Fruit fly (Drosophila melanogaster): Measurements from ENCODE around the gene CG1695.

CG1695 gene

dm6 chrX:20433345-20434332 lies at the start of gene CG1695 (continued):
- TF ChIP-seq Hr38 (GFP tag; optimal IDR thresholded peaks at IDR 0.05) (no peak), CG6163 (GFP tag; IDR thresholded peaks at IDR 0.05) (no peak), Ets96B (tag; optimal IDR thresholded peaks at IDR 0.05) (no peak), Ets21C (GFP tag; optimal IDR thresholded peaks at IDR 0.05) (no peak), pdm3 (GFP tag; optimal IDR thresholded peaks at IDR 0.05) (peak; percentile 21), esn (GFP tag; optimal IDR thresholded peaks at IDR 0.05) (peak; percentile 18), spab (GFP tag; optimal IDR thresholded peaks at IDR 0.05) (no peak), Lpt (GFP tag; optimal IDR thresholded peaks at IDR 0.05) (no peak), CG4318 (GFP tag; optimal IDR thresholded peaks at IDR 0.05) (no peak), eg (GFP tag; IDR thresholded peaks at IDR 0.05) (no peak; the same call in 2 of the 3 replicates)

- TF ChIP-seq Lpt (GFP tag; optimal IDR thresholded peaks at IDR 0.05), result no peak
- no peak for TF ChIP-seq CG4318 (GFP tag; optimal IDR thresholded peaks at IDR 0.05)
- TF ChIP-seq Blimp-1 (GFP tag; optimal IDR thresholded peaks at IDR 0.05), result no peak
- TF ChIP-seq fkh (GFP tag; optimal IDR thresholded peaks at IDR 0.05), result no peak
- TF ChIP-seq salr (GFP tag; optimal IDR thresholded peaks at IDR 0.05), result no peak
- no peak for TF ChIP-seq eg (GFP tag; IDR thresholded peaks at IDR 0.05)
- TF ChIP-seq CG15336 (GFP tag; IDR thresholded peaks at IDR 0.05), result no peak
- TF ChIP-seq dsx (GFP tag; optimal IDR thresholded peaks at IDR 0.05; ENCODE audit: poor library complexity, severe bottlenecking), result no peak
- TF ChIP-seq fd85E (GFP tag; optimal IDR thresholded peaks at IDR 0.05), result no peak
- TF ChIP-seq CG6163 (GFP tag; IDR thresholded peaks at IDR 0.05), result no peak
- TF ChIP-seq CG16779 (tag; optimal IDR thresholded peaks at IDR 0.05), result no peak
- no peak for TF ChIP-seq Smox (GFP tag; optimal IDR thresholded peaks at IDR 0.05)
- TF ChIP-seq CG8319 (GFP tag; optimal IDR thresholded peaks at IDR 0.05), result no peak
- no peak for TF ChIP-seq Ets21C (GFP tag; optimal IDR thresholded peaks at IDR 0.05)
- TF ChIP-seq CG6808 (GFP tag; optimal IDR thresholded peaks at IDR 0.05), result no peak
Measured at dm6 chrX:20385865-20386264, 47.9 kb upstream of the CG1695 start.

DNA sequence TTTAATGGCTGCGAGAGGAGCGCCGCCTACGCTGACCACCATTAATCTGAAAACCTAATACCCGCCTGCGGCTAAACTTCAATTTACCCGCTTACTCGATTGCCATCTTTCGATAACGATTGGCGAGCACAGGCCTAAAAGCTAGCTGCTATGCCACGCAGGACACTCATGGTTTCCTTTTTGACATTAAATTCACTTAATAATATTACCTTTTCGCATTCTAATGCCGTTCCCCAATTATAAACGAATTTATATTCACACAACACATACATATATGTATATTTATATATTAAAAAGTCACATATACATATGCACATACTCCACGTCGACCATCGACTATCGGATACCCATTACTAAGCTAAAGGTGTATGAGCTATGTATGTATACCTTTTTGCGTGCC lies 44.1 kb upstream of the CG1695 start:
- TF ChIP-seq CG3919 (GFP tag; optimal IDR thresholded peaks at IDR 0.05) (no peak), OdsH (GFP tag; optimal IDR thresholded peaks at IDR 0.05) (no peak), CG31627 (GFP tag; optimal IDR thresholded peaks at IDR 0.05) (no peak), CG11902 (GFP tag; optimal IDR thresholded peaks at IDR 0.05) (no peak), fd85E (GFP tag; optimal IDR thresholded peaks at IDR 0.05) (no peak), fkh (GFP tag; optimal IDR thresholded peaks at IDR 0.05) (no peak), acj6 (GFP tag; optimal IDR thresholded peaks at IDR 0.05) (no peak), Sox15 (GFP tag; optimal IDR thresholded peaks at IDR 0.05) (no peak), CG4318 (GFP tag; optimal IDR thresholded peaks at IDR 0.05) (no peak), Sox102F (GFP tag; optimal IDR thresholded peaks at IDR 0.05) (no peak), CG1621 (tag; optimal IDR thresholded peaks at IDR 0.05) (no peak), Ets21C (GFP tag; optimal IDR thresholded peaks at IDR 0.05) (no peak)

DNA sequence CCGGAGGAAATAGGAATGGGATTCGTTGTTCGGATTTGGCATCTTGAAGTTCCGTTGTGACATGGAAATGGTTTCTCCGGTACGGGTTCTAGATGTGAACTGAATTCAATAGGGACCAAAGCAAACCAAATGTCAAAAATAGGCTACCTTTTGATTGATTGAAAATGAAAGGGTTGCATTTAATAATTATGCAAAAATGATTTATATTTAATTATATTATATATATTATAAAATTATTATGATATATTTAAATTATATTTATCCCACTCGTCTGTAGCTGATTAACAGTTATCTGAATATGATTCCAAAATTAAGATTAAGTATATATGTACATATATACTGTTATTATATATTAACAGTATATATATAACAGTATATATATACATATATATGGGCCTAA lies 43.0 kb upstream of the CG1695 start, which contains the start of gene jb:
TSS of gene jb (minus strand) at position 101 of the 400 bp plus-strand sequence.
- TF ChIP-seq topi (GFP tag; optimal IDR thresholded peaks at IDR 0.05), result no peak

dm6 chrX:20391230-20391629 lies 42.5 kb upstream of the CG1695 start:
- TF ChIP-seq salr (GFP tag; optimal IDR thresholded peaks at IDR 0.05) (no peak), CG11762 (GFP tag; optimal IDR thresholded peaks at IDR 0.05; ENCODE audit: insufficient read depth) (no peak), Eip78C (GFP tag) (peak; percentile 27), CG11902 (GFP tag; optimal IDR thresholded peaks at IDR 0.05) (no peak), dsx (GFP tag; optimal IDR thresholded peaks at IDR 0.05; ENCODE audit: poor library complexity, severe bottlenecking) (peak; percentile 24), Sox14 (GFP tag; optimal IDR thresholded peaks at IDR 0.05) (peak; percentile 71)

All from whole organism, prepupa.